Worm (Caenorhabditis elegans) whole organism, L3 larva: ENCODE results near the gene F14H3.12.

Experiments
- R02D3.7 ChIP-seq: fragments of 150-350 bp; optimal IDR thresholded peaks from 2 replicates; lab custom pipeline; 2014; ENCODE audit warnings: missing biosample characterization, missing genetic modification characterization
- ceh-16 ChIP-seq: sonication (generic microtip); optimal IDR thresholded peaks from 2 replicates; lab custom pipeline; 2017; ENCODE audit warnings: missing biosample characterization, missing genetic modification characterization
- ceh-28 ChIP-seq: fragments of 150-350 bp; optimal IDR thresholded peaks from 2 replicates; lab custom pipeline; 2014; ENCODE audit warnings: missing biosample characterization, missing genetic modification reagents, missing genetic modification characterization
- ceh-82 ChIP-seq: fragments of 150-350 bp; optimal IDR thresholded peaks from 2 replicates; lab custom pipeline; 2014; ENCODE audit warnings: missing biosample characterization, missing genetic modification characterization
- elt-1 ChIP-seq: fragments of 150-350 bp; optimal IDR thresholded peaks from 2 replicates; lab custom pipeline; 2014; ENCODE audit warnings: missing biosample characterization, missing genetic modification characterization
- elt-2 ChIP-seq: sonication (generic microtip); optimal IDR thresholded peaks from 2 replicates; lab custom pipeline; 2016; ENCODE audit warnings: missing genetic modification reagents, mild to moderate bottlenecking, missing genetic modification characterization, missing compliant biosample characterization
- fkh-2 ChIP-seq: fragments of 150-350 bp; optimal IDR thresholded peaks from 2 replicates; lab custom pipeline; 2014; ENCODE audit warnings: missing biosample characterization, missing genetic modification reagents, missing genetic modification characterization
- hmg-11 ChIP-seq: sonication (generic microtip); optimal IDR thresholded peaks from 2 replicates; lab custom pipeline; 2016; ENCODE audit warnings: missing genetic modification characterization, missing compliant biosample characterization
- jun-1 ChIP-seq: fragments of 150-350 bp; optimal IDR thresholded peaks from 2 replicates; lab custom pipeline; 2014; ENCODE audit warnings: missing biosample characterization, missing genetic modification reagents, missing genetic modification characterization
- lin-15B ChIP-seq: fragments of 150-350 bp; optimal IDR thresholded peaks from 2 replicates; lab custom pipeline; 2014; ENCODE audit warnings: missing biosample characterization, missing genetic modification characterization
- lin-39 ChIP-seq: fragments of 150-350 bp; optimal IDR thresholded peaks from 2 replicates; lab custom pipeline; 2018; ENCODE audit warnings: missing biosample characterization, missing genetic modification reagents, missing genetic modification characterization
- mdl-1 ChIP-seq: fragments of 150-350 bp; optimal IDR thresholded peaks from 2 replicates; lab custom pipeline; 2014; ENCODE audit warnings: missing biosample characterization, missing genetic modification characterization
- mml-1 ChIP-seq: fragments of 150-350 bp; sonication (generic microtip); optimal IDR thresholded peaks from 3 replicates; lab custom pipeline; 2014; ENCODE audit warnings: missing biosample characterization, missing genetic modification characterization
- nhr-11 ChIP-seq: fragments of 150-350 bp; optimal IDR thresholded peaks from 2 replicates; lab custom pipeline; 2014; ENCODE audit warnings: missing biosample characterization, missing genetic modification characterization
- nhr-12 ChIP-seq: fragments of 150-350 bp; optimal IDR thresholded peaks from 2 replicates; lab custom pipeline; 2014; ENCODE audit warnings: missing biosample characterization, missing genetic modification characterization
- nhr-237 ChIP-seq: fragments of 150-350 bp; optimal IDR thresholded peaks from 2 replicates; lab custom pipeline; 2014; ENCODE audit warnings: missing biosample characterization, missing genetic modification characterization
- nhr-25 ChIP-seq: sonication (generic microtip); optimal IDR thresholded peaks from 2 replicates; lab custom pipeline; 2017; ENCODE audit warnings: missing biosample characterization, missing genetic modification characterization
- nhr-43 ChIP-seq: sonication (generic microtip); optimal IDR thresholded peaks from 2 replicates; lab custom pipeline; 2016; ENCODE audit warnings: mild to moderate bottlenecking, missing genetic modification characterization, missing compliant biosample characterization; ENCODE audit not compliant: poor library complexity, severe bottlenecking
- nhr-67 ChIP-seq: fragments of 150-350 bp; optimal IDR thresholded peaks from 2 replicates; lab custom pipeline; 2014; ENCODE audit warnings: missing biosample characterization, missing genetic modification characterization
- nhr-76 ChIP-seq: fragments of 150-350 bp; sonication (generic microtip); optimal IDR thresholded peaks from 5 replicates; lab custom pipeline; 2014; ENCODE audit warnings: missing biosample characterization, missing genetic modification characterization
- nhr-77 ChIP-seq: fragments of 150-350 bp; optimal IDR thresholded peaks from 2 replicates; lab custom pipeline; 2014; ENCODE audit warnings: missing biosample characterization, missing genetic modification characterization
- pha-4 ChIP-seq: fragments of 150-350 bp; optimal IDR thresholded peaks from 2 replicates; lab custom pipeline; 2014; ENCODE audit warnings: missing biosample characterization, missing genetic modification reagents, missing genetic modification characterization
- pqm-1 ChIP-seq: fragments of 150-350 bp; optimal IDR thresholded peaks from 2 replicates; lab custom pipeline; 2017; ENCODE audit warnings: missing biosample characterization, missing genetic modification characterization, inconsistent platforms
- sea-2 ChIP-seq: fragments of 150-350 bp; sonication (generic microtip); optimal IDR thresholded peaks from 4 replicates; lab custom pipeline; 2014; ENCODE audit warnings: missing biosample characterization, missing genetic modification reagents, missing genetic modification characterization
- skn-1 ChIP-seq: fragments of 150-350 bp; optimal IDR thresholded peaks from 2 replicates; lab custom pipeline; 2014; ENCODE audit warnings: missing biosample characterization, missing genetic modification characterization
- snpc-4 ChIP-seq: fragments of 150-350 bp; optimal IDR thresholded peaks from 2 replicates; lab custom pipeline; 2014; ENCODE audit warnings: missing biosample characterization, missing genetic modification characterization
- unc-39 ChIP-seq: sonication (generic microtip); optimal IDR thresholded peaks from 4 replicates; lab custom pipeline; 2017; ENCODE audit warnings: missing biosample characterization, missing genetic modification characterization
- zag-1 ChIP-seq: fragments of 150-350 bp; optimal IDR thresholded peaks from 2 replicates; lab custom pipeline; 2014; ENCODE audit warnings: missing biosample characterization, missing genetic modification characterization
- ztf-11 ChIP-seq: fragments of 150-350 bp; optimal IDR thresholded peaks from 2 replicates; lab custom pipeline; 2014; ENCODE audit warnings: missing biosample characterization, missing genetic modification characterization
- ztf-4 ChIP-seq: fragments of 150-350 bp; optimal IDR thresholded peaks from 2 replicates; lab custom pipeline; 2014; ENCODE audit warnings: missing biosample characterization, missing genetic modification characterization

The F14H3.12 gene

ce11 chrV:16075250-16075709 lies at the start of gene F14H3.12, which contains the start of gene srj-29:
Gene F14H3.12, minus strand, starts transcription at chrV:16075323.
Gene srj-29, plus strand, starts transcription at chrV:16075659.
- TF ChIP-seq elt-2 (tag; lab: Kevin White, UChicago) (peak; percentile 79), ztf-11 (tag; lab: Kevin White, UChicago) (no peak), mml-1 (no peak), pqm-1 (tag; lab: Kevin White, UChicago) (peak; percentile 47)
- TF ChIP-seq, all 47 proteins: peak for 2

DNA sequence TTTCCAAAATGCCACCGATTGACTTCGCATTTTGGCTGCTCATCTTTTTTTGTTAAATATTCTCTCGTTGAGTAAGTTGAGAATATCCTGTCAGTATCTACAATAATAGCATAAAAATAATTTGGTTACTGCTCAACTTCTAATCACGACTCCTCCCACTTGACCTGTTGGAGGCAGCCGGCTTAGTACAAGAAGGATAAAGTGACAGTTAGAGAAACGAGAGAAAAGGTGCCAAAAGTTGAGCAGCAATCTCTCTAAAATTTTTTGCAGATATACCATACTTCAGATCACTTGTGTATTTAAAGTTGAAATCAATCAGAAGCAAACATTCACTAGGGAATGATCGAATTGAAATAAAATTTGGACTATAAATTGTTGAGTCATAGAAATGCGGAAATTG lies 49.6 kb upstream of the F14H3.12 start, which contains the start of gene nhr-111:
Gene nhr-111, minus strand, starts transcription at position 101 of the 400 bp plus-strand sequence.
- TF ChIP-seq R02D3.7 (tag; lab: Kevin White, UChicago) (no peak), ceh-28 (tag; lab: Kevin White, UChicago) (no peak), unc-39 (tag; lab: Kevin White, UChicago) (no peak), nhr-11 (no peak), hmg-11 (no peak), snpc-4 (tag; lab: Kevin White, UChicago) (no peak)

- TF ChIP-seq nhr-76 (tag; lab: Kevin White, UChicago) (no peak), hmg-11 (no peak), pqm-1 (tag; lab: Kevin White, UChicago) (peak; percentile 1), nhr-77 (tag; lab: Kevin White, UChicago) (no peak), nhr-237 (tag; lab: Kevin White, UChicago) (no peak), pha-4 (tag; lab: Kevin White, UChicago) (peak; percentile 56), snpc-4 (tag; lab: Kevin White, UChicago) (no peak), nhr-12 (no peak)
These were observed 46.3 kb upstream of the F14H3.12 start for ce11 chrV:16121451-16121850.

DNA sequence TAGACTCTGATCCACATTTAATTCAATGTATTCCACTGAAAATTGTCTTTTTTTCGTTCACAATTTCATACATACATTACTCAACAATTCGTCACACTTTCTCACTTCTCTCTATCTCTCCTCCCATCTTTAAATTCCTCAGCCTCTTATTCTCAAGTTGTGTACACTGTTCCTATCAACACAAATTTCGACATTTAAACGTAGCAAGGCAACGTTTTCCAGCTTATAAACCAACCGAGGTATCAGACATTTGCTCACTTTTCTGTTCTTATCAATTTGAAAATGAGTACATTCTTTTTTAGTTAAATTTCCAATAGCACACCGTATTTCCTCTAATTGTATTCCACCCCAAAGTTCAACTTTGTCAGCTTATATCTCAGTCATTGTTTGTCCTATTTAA lies 45.8 kb upstream of the F14H3.12 start, which contains the start of gene skr-3:
Gene skr-3, plus strand, starts transcription at position 163 of the 400 bp plus-strand sequence.
- TF ChIP-seq elt-1 (tag; lab: Kevin White, UChicago) = no peak
- no peak for TF ChIP-seq nhr-11
- no peak for TF ChIP-seq mdl-1 (tag; lab: Kevin White, UChicago)
- TF ChIP-seq pha-4 (tag; lab: Kevin White, UChicago) = peak; percentile 57
- peak; percentile 67 for TF ChIP-seq elt-2 (tag; lab: Kevin White, UChicago)
- no peak for TF ChIP-seq nhr-76 (tag; lab: Kevin White, UChicago)

DNA sequence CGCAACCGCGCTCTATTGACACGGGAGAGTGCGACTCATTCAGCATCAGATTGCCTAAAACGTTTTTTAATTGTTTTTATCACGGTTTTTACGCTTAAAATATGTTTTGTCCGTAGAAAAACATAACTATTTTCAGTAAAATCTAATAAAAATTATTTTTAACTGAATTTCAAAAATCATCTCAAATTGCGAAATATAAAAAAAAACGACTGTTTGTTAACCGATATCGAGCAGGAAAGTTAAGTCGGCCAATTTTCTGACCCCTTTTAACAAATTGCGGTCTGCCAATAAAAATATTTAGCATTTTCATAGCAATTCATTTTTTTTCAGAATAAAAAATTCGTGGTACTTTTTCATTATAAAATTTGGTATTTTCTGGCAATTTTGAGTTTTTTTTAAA lies 45.4 kb upstream of the F14H3.12 start:
- TF ChIP-seq sea-2 (GFP tag; lab: Kevin White, UChicago) = no peak
- TF ChIP-seq nhr-43 (tag; lab: Kevin White, UChicago) = no peak
- TF ChIP-seq pqm-1 (tag; lab: Kevin White, UChicago) = no peak
- no peak for TF ChIP-seq fkh-2 (tag; lab: Kevin White, UChicago)
- TF ChIP-seq R02D3.7 (tag; lab: Kevin White, UChicago) = no peak
- no peak for TF ChIP-seq hmg-11
- TF ChIP-seq pha-4 (tag; lab: Kevin White, UChicago) = no peak
- no peak for TF ChIP-seq zag-1 (tag; lab: Kevin White, UChicago)
- TF ChIP-seq jun-1 (tag; lab: Kevin White, UChicago) = no peak
- no peak for TF ChIP-seq nhr-12
- TF ChIP-seq lin-39 (tag; lab: Kevin White, UChicago) = no peak
- no peak for TF ChIP-seq nhr-237 (tag; lab: Kevin White, UChicago)
- no peak for TF ChIP-seq nhr-25
- no peak for TF ChIP-seq lin-15B (tag; lab: Kevin White, UChicago)
- no peak for TF ChIP-seq ztf-4
- no peak for TF ChIP-seq skn-1 (tag; lab: Kevin White, UChicago)
- no peak for TF ChIP-seq ceh-16 (tag; lab: Kevin White, UChicago)

ce11 chrV:16118601-16119000 lies 43.5 kb upstream of the F14H3.12 start, which contains the start of gene str-103:
Gene str-103, minus strand, starts transcription at chrV:16118701.
- TF ChIP-seq ztf-4 (no peak), nhr-67 (tag; lab: Kevin White, UChicago) (no peak), nhr-76 (tag; lab: Kevin White, UChicago) (no peak), nhr-237 (tag; lab: Kevin White, UChicago) (no peak), skn-1 (tag; lab: Kevin White, UChicago) (no peak), ceh-82 (tag; lab: Kevin White, UChicago) (no peak), nhr-25 (no peak)
